Fruit fly (Drosophila melanogaster) whole organism, adult: ENCODE measurements around the gene CG42833.

Experiments used
- CG11617 ChIP-seq: fragments of 200-800 bp; sonication (Bioruptor generic); optimal IDR thresholded peaks from 2 replicates; lab custom pipeline; 2017; ENCODE audit warnings: mild to moderate bottlenecking, missing biosample characterization, missing genetic modification reagents, missing genetic modification characterization
- CG12768 ChIP-seq: fragments of 200-800 bp; sonication (Bioruptor generic); optimal IDR thresholded peaks from 2 replicates; lab custom pipeline; 2017; ENCODE audit warnings: missing biosample characterization, missing genetic modification characterization, mild to moderate bottlenecking, moderate library complexity, missing genetic modification reagents
- CG14711 ChIP-seq: fragments of 200-800 bp; sonication (Bioruptor generic); optimal IDR thresholded peaks from 2 replicates; lab custom pipeline; 2018; ENCODE audit warnings: missing biosample characterization, mild to moderate bottlenecking, missing genetic modification characterization, moderate library complexity
- CG1620 ChIP-seq: fragments of 200-800 bp; sonication (Bioruptor generic); optimal IDR thresholded peaks from 2 replicates; lab custom pipeline; 2016; ENCODE audit warnings: missing biosample characterization, missing genetic modification characterization
- CG33017 ChIP-seq: fragments of 200-800 bp; sonication (Bioruptor generic); optimal IDR thresholded peaks from 2 replicates; lab custom pipeline; 2018; ENCODE audit warnings: missing biosample characterization, mild to moderate bottlenecking, missing genetic modification characterization, moderate library complexity
- CG5204 ChIP-seq: fragments of 200-800 bp; sonication (Bioruptor generic); optimal IDR thresholded peaks from 2 replicates; lab custom pipeline; 2016; ENCODE audit warnings: missing biosample characterization, missing genetic modification characterization
- CG7045 ChIP-seq: fragments of 200-800 bp; sonication (Bioruptor generic); optimal IDR thresholded peaks from 2 replicates; lab custom pipeline; 2017; ENCODE audit warnings: missing biosample characterization, mild to moderate bottlenecking, missing genetic modification characterization
- CG7101 ChIP-seq: fragments of 200-800 bp; sonication (Bioruptor generic); optimal IDR thresholded peaks from 2 replicates; lab custom pipeline; 2018; ENCODE audit warnings: missing biosample characterization, mild to moderate bottlenecking, missing genetic modification characterization, moderate library complexity
- Clk ChIP-seq: fragments of 200-800 bp; sonication (Bioruptor generic); optimal IDR thresholded peaks from 2 replicates; lab custom pipeline; 2017; ENCODE audit warnings: missing biosample characterization, missing genetic modification characterization
- Crg-1 ChIP-seq: fragments of 200-800 bp; sonication (Bioruptor generic); optimal IDR thresholded peaks from 2 replicates; lab custom pipeline; 2016; ENCODE audit warnings: missing biosample characterization, missing genetic modification characterization
- Hr96 ChIP-seq: fragments of 200-800 bp; sonication (Bioruptor generic); optimal IDR thresholded peaks from 2 replicates; lab custom pipeline; 2016; ENCODE audit warnings: missing biosample characterization, missing genetic modification characterization
- Mnt ChIP-seq: fragments of 200-800 bp; sonication (Bioruptor generic); optimal IDR thresholded peaks from 2 replicates; lab custom pipeline; 2016; ENCODE audit warnings: missing biosample characterization, mild to moderate bottlenecking, missing genetic modification characterization
- bab1 ChIP-seq: fragments of 200-800 bp; sonication (Bioruptor generic); optimal IDR thresholded peaks from 3 replicates; lab custom pipeline; 2019; ENCODE audit warnings: missing biosample characterization, mild to moderate bottlenecking, missing genetic modification characterization, moderate library complexity
- cic ChIP-seq: fragments of 200-800 bp; sonication (Bioruptor generic); optimal IDR thresholded peaks from 2 replicates; lab custom pipeline; 2017; ENCODE audit warnings: missing biosample characterization, mild to moderate bottlenecking, missing genetic modification characterization, moderate library complexity
- cnc ChIP-seq, 2 experiments: fragments of >200 bp; optimal IDR thresholded peaks; 2 replicates each; lab custom pipeline; 2017
- kay ChIP-seq: fragments of 200-800 bp; sonication (Bioruptor generic); peaks from one replicate; lab custom pipeline; 2016; ENCODE audit warnings: missing biosample characterization, missing genetic modification characterization, borderline replicate concordance
- ovo ChIP-seq: fragments of 200-800 bp; sonication (Bioruptor generic); optimal IDR thresholded peaks from 2 replicates; lab custom pipeline; 2016; ENCODE audit warnings: missing biosample characterization, missing genetic modification characterization
- pad ChIP-seq: fragments of 200-800 bp; sonication (Bioruptor generic); optimal IDR thresholded peaks from 3 replicates; lab custom pipeline; 2017; ENCODE audit warnings: missing biosample characterization, missing genetic modification characterization, mild to moderate bottlenecking, moderate library complexity, missing genetic modification reagents
- tj ChIP-seq: fragments of 200-800 bp; sonication (Bioruptor generic); optimal IDR thresholded peaks from 3 replicates; lab custom pipeline; 2017; ENCODE audit warnings: missing biosample characterization, mild to moderate bottlenecking, missing genetic modification characterization, moderate library complexity
- toe ChIP-seq: fragments of 200-800 bp; sonication (Bioruptor generic); optimal IDR thresholded peaks from 2 replicates; lab custom pipeline; 2016; ENCODE audit warnings: missing biosample characterization, missing genetic modification characterization

CG42833 gene

DNA sequence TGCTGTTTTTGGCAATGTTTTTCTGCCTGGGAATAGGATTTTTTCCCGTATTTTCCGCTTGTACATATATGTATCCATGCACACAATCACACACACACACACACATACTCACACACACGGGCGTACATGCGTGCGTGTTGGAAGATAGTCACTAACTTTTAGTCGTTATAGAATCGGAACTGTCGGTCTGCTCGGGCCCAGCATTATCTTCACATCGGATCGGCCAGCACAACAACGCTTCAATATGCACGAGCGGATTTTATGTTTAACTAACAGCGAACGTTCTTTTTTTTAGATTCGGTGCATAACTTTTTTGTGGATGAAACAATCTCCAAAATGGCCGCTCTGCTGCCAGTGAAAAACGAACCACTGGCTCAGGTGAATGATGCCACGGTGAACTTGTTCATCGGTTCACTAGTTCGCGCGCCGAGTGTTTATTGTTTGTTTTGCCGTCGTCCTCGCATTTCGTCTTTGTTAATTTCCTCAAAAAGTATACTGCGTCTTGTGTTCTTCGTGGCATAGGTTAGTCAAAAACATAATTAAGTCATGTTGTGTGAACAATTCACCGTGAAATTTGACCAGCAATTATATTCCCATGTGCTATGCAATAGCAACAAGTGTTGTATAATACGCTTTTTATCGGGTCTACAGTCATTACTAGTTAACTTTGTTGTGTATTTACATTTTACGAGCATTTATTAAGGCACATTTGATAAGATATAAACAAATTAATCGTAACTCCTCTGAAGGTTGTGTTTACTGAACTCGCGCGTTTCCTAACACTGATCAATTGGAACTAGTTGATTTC, 41.5 kb downstream of the CG42833 start, which contains the start of the genes CG6951 and CG17233:
TSS of gene CG6951 (plus strand) at position 105 of the 808 bp plus-strand sequence.
TSS of gene CG17233 (minus strand) at position 741 of the 808 bp plus-strand sequence.
- TF ChIP-seq tj, result no peak
- TF ChIP-seq kay (GFP tag; lab: Kevin White, UChicago), result no peak
- peak; percentile 19 for TF ChIP-seq toe (GFP tag; lab: Kevin White, UChicago)
- TF ChIP-seq Hr96, result peak; percentile 34
- peak; percentile 26 for TF ChIP-seq bab1 (GFP tag; lab: Kevin White, UChicago)
- TF ChIP-seq Crg-1 (GFP tag; lab: Kevin White, UChicago), result no peak
- no peak for TF ChIP-seq cic (GFP tag; lab: Kevin White, UChicago)
- TF ChIP-seq ovo (GFP tag; lab: Kevin White, UChicago), result no peak
- no peak for TF ChIP-seq CG7101 (tag; lab: Kevin White, UChicago)
- TF ChIP-seq CG5204 (GFP tag; lab: Kevin White, UChicago), result no peak
- TF ChIP-seq Mnt (GFP tag; lab: Kevin White, UChicago), result peak; percentile 38

DNA sequence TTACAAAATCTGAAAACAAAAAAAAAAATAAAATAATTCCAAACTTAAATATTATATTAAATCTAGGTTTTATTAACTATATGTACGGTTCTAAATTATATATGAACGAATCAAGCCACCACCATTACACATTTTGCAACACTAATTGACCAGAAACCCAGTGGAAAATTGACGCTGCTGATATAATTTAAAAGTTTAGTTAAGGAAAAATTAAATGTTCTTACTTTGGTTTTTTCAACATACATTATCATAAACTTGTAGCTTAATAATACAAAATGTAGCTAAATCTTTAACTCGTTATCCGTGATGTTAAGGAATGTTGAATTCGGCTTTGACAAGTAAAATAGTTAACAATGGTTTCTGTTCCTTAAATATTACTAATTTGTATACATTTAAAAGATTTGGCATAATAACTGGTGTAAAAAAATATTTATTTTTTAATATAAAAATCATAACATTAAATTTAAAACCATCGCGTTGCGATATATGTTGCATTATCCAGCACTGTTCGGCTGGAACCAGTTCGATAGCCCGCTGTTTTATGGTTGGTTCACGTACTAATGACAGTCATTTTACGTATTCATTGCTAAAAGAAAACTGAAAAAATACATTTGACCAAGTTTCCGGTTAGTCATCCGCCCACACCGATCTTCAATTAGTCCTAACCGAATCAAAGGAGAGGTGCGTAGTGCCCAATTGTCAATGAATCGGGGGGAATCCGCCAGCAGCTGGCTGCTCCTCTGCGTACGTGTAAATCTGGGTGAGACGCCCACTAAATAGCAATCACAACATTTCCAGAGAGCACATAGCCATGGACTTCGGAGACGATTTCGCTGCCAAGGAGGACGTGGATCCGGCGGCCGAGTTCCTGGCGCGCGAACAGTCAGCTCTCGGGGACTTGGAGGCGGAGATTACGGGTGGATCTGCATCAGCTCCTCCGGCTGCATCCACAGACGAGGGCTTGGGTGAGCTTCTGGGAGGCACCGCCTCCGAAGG, 42.4 kb downstream of the CG42833 start:
- TF ChIP-seq bab1 (GFP tag; lab: Kevin White, UChicago) (peak; percentile 1), CG12768 (GFP tag; lab: Kevin White, UChicago) (peak; percentile 66), kay (GFP tag; lab: Kevin White, UChicago) (peak; percentile 82), Hr96 (peak; percentile 17), pad (GFP tag; lab: Kevin White, UChicago) (peak; percentile 60), CG7101 (tag; lab: Kevin White, UChicago) (peak; percentile 70), cnc (optimal IDR thresholded peaks at IDR 0.05; lab: Kevin White, UChicago) (no peak), toe (GFP tag; lab: Kevin White, UChicago) (peak; percentile 51), tj (peak; percentile 34), CG7045 (GFP tag; lab: Kevin White, UChicago) (peak; percentile 57), Mnt (GFP tag; lab: Kevin White, UChicago) (peak; percentile 17), CG11617 (GFP tag; lab: Kevin White, UChicago) (peak; percentile 78), Crg-1 (GFP tag; lab: Kevin White, UChicago) (peak; percentile 40), CG14711 (tag; lab: Kevin White, UChicago) (peak; percentile 68), cic (GFP tag; lab: Kevin White, UChicago) (no peak), ovo (GFP tag; lab: Kevin White, UChicago) (peak; percentile 36), CG33017 (tag; lab: Kevin White, UChicago) (peak; percentile 50), CG1620 (GFP tag; lab: Kevin White, UChicago) (peak; percentile 12), Clk (peak; percentile 47), CG5204 (GFP tag; lab: Kevin White, UChicago) (peak; percentile 52)

DNA sequence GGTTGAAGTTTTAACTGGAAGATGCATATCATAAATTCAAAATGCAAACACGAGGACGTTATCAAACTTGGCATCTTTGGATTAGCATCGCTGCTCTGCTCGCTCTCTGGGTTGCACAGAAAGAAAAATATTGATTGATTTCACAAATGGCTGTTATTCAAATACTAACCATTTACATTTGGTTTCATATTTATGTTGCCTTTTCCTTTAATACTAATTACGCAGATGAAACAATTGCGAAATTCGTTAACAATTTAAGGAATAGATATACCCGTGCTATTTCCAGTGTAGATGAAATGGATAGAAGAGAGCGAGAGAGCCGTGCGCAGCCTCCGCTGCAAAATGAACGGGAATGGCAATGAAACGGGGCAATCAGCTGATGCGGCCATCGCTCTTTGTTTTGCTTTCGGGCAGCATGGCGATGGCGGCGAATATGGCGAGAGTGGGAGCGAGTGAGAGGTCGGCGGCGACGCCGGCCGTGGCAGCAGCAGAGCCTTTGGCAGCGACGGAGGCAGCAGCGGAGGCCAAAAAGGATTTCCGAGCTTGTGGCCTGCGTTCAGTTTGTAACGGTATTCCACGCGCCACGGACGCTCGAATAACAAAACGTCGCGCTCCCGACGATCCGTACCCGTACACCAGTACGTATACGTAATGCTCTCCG, 47.8 kb downstream of the CG42833 start, which contains the start of gene rdgC:
TSS of gene rdgC (plus strand) at position 568 of the 661 bp plus-strand sequence.
- TF ChIP-seq CG33017 (tag; lab: Kevin White, UChicago) (peak; percentile 93), CG12768 (GFP tag; lab: Kevin White, UChicago) (peak; percentile 95), CG7045 (GFP tag; lab: Kevin White, UChicago) (peak; percentile 94), cic (GFP tag; lab: Kevin White, UChicago) (peak; percentile 35), kay (GFP tag; lab: Kevin White, UChicago) (peak; percentile 86), tj (peak; percentile 50), CG14711 (tag; lab: Kevin White, UChicago) (peak; percentile 92), bab1 (GFP tag; lab: Kevin White, UChicago) (peak; percentile 17), ovo (GFP tag; lab: Kevin White, UChicago) (peak; percentile 40), Crg-1 (GFP tag; lab: Kevin White, UChicago) (peak; percentile 38), CG11617 (GFP tag; lab: Kevin White, UChicago) (peak; percentile 74), CG1620 (GFP tag; lab: Kevin White, UChicago) (peak; percentile 22), Clk (peak; percentile 90), cnc (optimal IDR thresholded peaks at IDR 0.05; lab: Kevin White, UChicago) (no peak), CG5204 (GFP tag; lab: Kevin White, UChicago) (peak; percentile 90), Hr96 (peak; percentile 84), toe (GFP tag; lab: Kevin White, UChicago) (peak; percentile 85), pad (GFP tag; lab: Kevin White, UChicago) (peak; percentile 71), CG7101 (tag; lab: Kevin White, UChicago) (peak; percentile 87), Mnt (GFP tag; lab: Kevin White, UChicago) (peak; percentile 4)
